Worm (Caenorhabditis elegans): ENCODE measurements around the gene mrps-21.

Gene mrps-21

ce11 chrIV:4659277-4659676 lies at the start of gene mrps-21:
TSS of gene mrps-21 (minus strand) at chrIV:4659517.
- TF ChIP-seq skn-1 (tag; optimal IDR thresholded peaks at IDR 0.05) (no peak), fos-1 (tag; optimal IDR thresholded peaks at IDR 0.05) (no peak), elt-3 (tag; optimal IDR thresholded peaks at IDR 0.05) (no peak), ama-1 (optimal IDR thresholded peaks at IDR 0.05) (peak; percentile 44), eor-1 (tag; optimal IDR thresholded peaks at IDR 0.05) (no peak), fkh-10 (GFP tag; optimal IDR thresholded peaks at IDR 0.05) (no peak), nhr-43 (tag; optimal IDR thresholded peaks at IDR 0.05; ENCODE audit: poor library complexity, severe bottlenecking) (no peak)

ce11 chrIV:4705922-4706321 lies 46.6 kb upstream of the mrps-21 start:
- TF ChIP-seq nfya-1 (tag; optimal IDR thresholded peaks at IDR 0.05; ENCODE audit: insufficient read depth): peak; percentile 73
- no peak for TF ChIP-seq nhr-43 (tag; optimal IDR thresholded peaks at IDR 0.05; ENCODE audit: poor library complexity, severe bottlenecking)

- TF ChIP-seq sea-2 (GFP tag; optimal IDR thresholded peaks at IDR 0.05): no peak
- TF ChIP-seq pqm-1 (tag; optimal IDR thresholded peaks at IDR 0.05): peak; percentile 47
- TF ChIP-seq mdl-1 (tag; optimal IDR thresholded peaks at IDR 0.05): no peak
- no peak for TF ChIP-seq eor-1 (tag; optimal IDR thresholded peaks at IDR 0.05)
- no peak for TF ChIP-seq ztf-4 (tag; optimal IDR thresholded peaks at IDR 0.05)
- TF ChIP-seq nhr-43 (tag; optimal IDR thresholded peaks at IDR 0.05; ENCODE audit: poor library complexity, severe bottlenecking): no peak
- no peak for TF ChIP-seq unc-39 (tag; optimal IDR thresholded peaks at IDR 0.05)
- no peak for TF ChIP-seq unc-62 (GFP tag; optimal IDR thresholded peaks at IDR 0.05)
- TF ChIP-seq ceh-28 (tag; optimal IDR thresholded peaks at IDR 0.05): no peak
- TF ChIP-seq ceh-16 (tag; optimal IDR thresholded peaks at IDR 0.05): no peak
- TF ChIP-seq ZK546.5 (tag; optimal IDR thresholded peaks at IDR 0.05): no peak
- TF ChIP-seq nfya-1 (tag; optimal IDR thresholded peaks at IDR 0.05; ENCODE audit: insufficient read depth): peak; percentile 92
- TF ChIP-seq lin-15B (tag; optimal IDR thresholded peaks at IDR 0.05): peak; percentile 68
- peak; percentile 60 for TF ChIP-seq lin-39 (tag; optimal IDR thresholded peaks at IDR 0.05)
- TF ChIP-seq skn-1 (tag; optimal IDR thresholded peaks at IDR 0.05): no peak
- TF ChIP-seq aly-2 (tag; optimal IDR thresholded peaks at IDR 0.05): no peak
- TF ChIP-seq nhr-23 (tag; optimal IDR thresholded peaks at IDR 0.05): peak; percentile 72
- no peak for TF ChIP-seq ceh-9 (tag; optimal IDR thresholded peaks at IDR 0.05)
- TF ChIP-seq ztf-11 (tag; optimal IDR thresholded peaks at IDR 0.05): no peak
- TF ChIP-seq fkh-2 (tag; optimal IDR thresholded peaks at IDR 0.05): no peak
- peak; percentile 67 for TF ChIP-seq pha-4 (tag; optimal IDR thresholded peaks at IDR 0.05)
- TF ChIP-seq hmg-11 (tag; optimal IDR thresholded peaks at IDR 0.05): peak; percentile 7
- no peak for TF ChIP-seq nhr-12 (tag; optimal IDR thresholded peaks at IDR 0.05)
- no peak for TF ChIP-seq zag-1 (tag; optimal IDR thresholded peaks at IDR 0.05)
- TF ChIP-seq fkh-10 (GFP tag; optimal IDR thresholded peaks at IDR 0.05): no peak
- TF ChIP-seq egl-5 (tag; optimal IDR thresholded peaks at IDR 0.05): peak; percentile 7
- no peak for TF ChIP-seq elt-1 (tag; optimal IDR thresholded peaks at IDR 0.05)
- TF ChIP-seq ama-1 (optimal IDR thresholded peaks at IDR 0.05): no peak
- no peak for TF ChIP-seq daf-12 (tag; optimal IDR thresholded peaks at IDR 0.05)
- no peak for TF ChIP-seq nhr-237 (tag; optimal IDR thresholded peaks at IDR 0.05)
- TF ChIP-seq R02D3.7 (tag; optimal IDR thresholded peaks at IDR 0.05): no peak
- peak; percentile 55 for TF ChIP-seq nhr-25 (tag; optimal IDR thresholded peaks at IDR 0.05)
- TF ChIP-seq nhr-11 (tag; optimal IDR thresholded peaks at IDR 0.05): no peak
- no peak for TF ChIP-seq nhr-67 (tag; optimal IDR thresholded peaks at IDR 0.05)
- TF ChIP-seq jun-1 (tag; optimal IDR thresholded peaks at IDR 0.05): peak; percentile 58
- no peak for TF ChIP-seq egl-27 (tag; optimal IDR thresholded peaks at IDR 0.05)
- no peak for TF ChIP-seq nhr-28 (tag; optimal IDR thresholded peaks at IDR 0.05)
- no peak for TF ChIP-seq nhr-76 (tag; optimal IDR thresholded peaks at IDR 0.05)
- peak; percentile 46 for TF ChIP-seq snpc-4 (tag; optimal IDR thresholded peaks at IDR 0.05)
- TF ChIP-seq elt-2 (tag; optimal IDR thresholded peaks at IDR 0.05): peak; percentile 72
- TF ChIP-seq nhr-77 (tag; optimal IDR thresholded peaks at IDR 0.05): no peak
- no peak for TF ChIP-seq ceh-82 (tag; optimal IDR thresholded peaks at IDR 0.05)
- no peak for TF ChIP-seq elt-3 (tag; optimal IDR thresholded peaks at IDR 0.05)
- TF ChIP-seq tbx-2 (tag; optimal IDR thresholded peaks at IDR 0.05): no peak
- TF ChIP-seq fos-1 (tag; optimal IDR thresholded peaks at IDR 0.05): no peak
- peak; percentile 45 for TF ChIP-seq lsy-12 (tag; optimal IDR thresholded peaks at IDR 0.05)
- TF ChIP-seq mml-1 (tag; optimal IDR thresholded peaks at IDR 0.05): no peak
Measured at ce11 chrIV:4705182-4705581, 45.9 kb upstream of the mrps-21 start.
